Fruit fly (Drosophila melanogaster): ENCODE measurements around the gene Cpsf73.
A peak's percentile ranks its signal among the peaks of the same experiment; 100 is the strongest.

DNA sequence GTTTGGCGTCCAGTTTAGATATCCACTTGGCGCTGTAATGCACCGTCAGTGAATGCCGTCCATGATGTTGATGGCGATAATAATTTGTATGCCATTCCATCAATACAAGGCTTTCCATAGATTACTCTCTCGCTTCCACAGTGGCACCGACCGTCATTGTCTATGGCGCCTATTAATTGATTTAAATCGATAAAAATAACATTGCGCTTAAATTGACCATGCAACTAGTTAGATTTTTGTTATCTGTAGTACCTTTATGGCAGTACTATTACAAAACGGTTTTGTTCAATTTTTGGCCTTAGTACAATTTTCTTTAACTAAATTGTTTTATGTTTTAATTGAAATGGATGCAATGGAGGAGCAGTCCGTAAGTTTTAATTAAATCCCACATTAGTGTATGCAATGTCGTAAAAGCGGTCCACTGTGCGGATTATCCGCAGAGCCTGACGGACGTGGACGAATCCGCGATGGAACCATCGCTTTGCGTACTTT, 43.9 kb downstream of the Cpsf73 start:
- no peak for TF ChIP-seq Blimp-1 (GFP tag; optimal IDR thresholded peaks at IDR 0.05)
- peak; percentile 74 for TF ChIP-seq CG32006 (GFP tag; optimal IDR thresholded peaks at IDR 0.05)
- no peak for TF ChIP-seq fd85E (GFP tag; optimal IDR thresholded peaks at IDR 0.05)
- no peak for TF ChIP-seq dsx (GFP tag; optimal IDR thresholded peaks at IDR 0.05; ENCODE audit: poor library complexity, severe bottlenecking)
- no peak for TF ChIP-seq acj6 (GFP tag; optimal IDR thresholded peaks at IDR 0.05)
- TF ChIP-seq Smox (GFP tag; optimal IDR thresholded peaks at IDR 0.05), result no peak
- no peak for TF ChIP-seq CG6808 (GFP tag; optimal IDR thresholded peaks at IDR 0.05)
- TF ChIP-seq CG6163 (GFP tag; IDR thresholded peaks at IDR 0.05), result no peak

Data from whole organism, prepupa.